Worm (Caenorhabditis elegans) whole organism, L3 larva: ENCODE measurements around the gene mboa-7.

ENCODE experiments used
- aly-2 ChIP-seq: fragments of 150-350 bp; optimal IDR thresholded peaks from 2 replicates; lab custom pipeline; 2014; ENCODE audit warnings: missing biosample characterization, missing genetic modification characterization
- egl-27 ChIP-seq: sonication (generic microtip); optimal IDR thresholded peaks from 4 replicates; lab custom pipeline; 2017; ENCODE audit warnings: missing biosample characterization, missing genetic modification reagents, missing genetic modification characterization
- elt-2 ChIP-seq: sonication (generic microtip); optimal IDR thresholded peaks from 2 replicates; lab custom pipeline; 2016; ENCODE audit warnings: missing genetic modification reagents, mild to moderate bottlenecking, missing genetic modification characterization, missing compliant biosample characterization
- elt-3 ChIP-seq, 3 experiments: fragments of 150-350 bp in 1 of 3; sonication (generic microtip) in 2 of 3; optimal IDR thresholded peaks; 2 replicates in 2 of 3; 4 replicates in 1 of 3; lab custom pipeline; 2014 to 2017; ENCODE audit warnings: missing biosample characterization in 3 of 3, missing genetic modification characterization in 3 of 3
- fos-1 ChIP-seq: fragments of 150-350 bp; optimal IDR thresholded peaks from 2 replicates; lab custom pipeline; 2014; ENCODE audit warnings: missing biosample characterization, missing genetic modification characterization
- jun-1 ChIP-seq: fragments of 150-350 bp; optimal IDR thresholded peaks from 2 replicates; lab custom pipeline; 2014; ENCODE audit warnings: missing biosample characterization, missing genetic modification reagents, missing genetic modification characterization
- nfya-1 ChIP-seq: sonication (generic microtip); optimal IDR thresholded peaks from 2 replicates; lab custom pipeline; 2017; ENCODE audit warnings: missing genetic modification characterization, mild to moderate bottlenecking, missing compliant biosample characterization, antibody characterized with exemption, moderate library complexity; ENCODE audit not compliant: insufficient read depth
- nhr-23 ChIP-seq: fragments of 150-350 bp; optimal IDR thresholded peaks from 2 replicates; lab custom pipeline; 2014; ENCODE audit warnings: missing biosample characterization, missing genetic modification reagents, missing genetic modification characterization
- nhr-237 ChIP-seq: fragments of 150-350 bp; optimal IDR thresholded peaks from 2 replicates; lab custom pipeline; 2014; ENCODE audit warnings: missing biosample characterization, missing genetic modification characterization
- nhr-28 ChIP-seq: fragments of 150-350 bp; optimal IDR thresholded peaks from 2 replicates; lab custom pipeline; 2014; ENCODE audit warnings: missing biosample characterization, missing genetic modification characterization
- nhr-76 ChIP-seq: fragments of 150-350 bp; sonication (generic microtip); optimal IDR thresholded peaks from 5 replicates; lab custom pipeline; 2014; ENCODE audit warnings: missing biosample characterization, missing genetic modification characterization
- pha-4 ChIP-seq: fragments of 150-350 bp; optimal IDR thresholded peaks from 2 replicates; lab custom pipeline; 2014; ENCODE audit warnings: missing biosample characterization, missing genetic modification reagents, missing genetic modification characterization
- skn-1 ChIP-seq: fragments of 150-350 bp; optimal IDR thresholded peaks from 2 replicates; lab custom pipeline; 2014; ENCODE audit warnings: missing biosample characterization, missing genetic modification characterization
- snpc-4 ChIP-seq: fragments of 150-350 bp; optimal IDR thresholded peaks from 2 replicates; lab custom pipeline; 2014; ENCODE audit warnings: missing biosample characterization, missing genetic modification characterization

- TF ChIP-seq fos-1 (tag; lab: Kevin White, UChicago): no peak
- no peak for TF ChIP-seq nhr-76 (tag; lab: Kevin White, UChicago)
- no peak for TF ChIP-seq skn-1 (tag; lab: Kevin White, UChicago)
- no peak for TF ChIP-seq nhr-237 (tag; lab: Kevin White, UChicago)
- no peak for TF ChIP-seq nfya-1
- no peak for TF ChIP-seq elt-3 (tag; optimal IDR thresholded peaks at IDR 0.05; lab: Kevin White, UChicago)
- TF ChIP-seq snpc-4 (tag; lab: Kevin White, UChicago): no peak
- no peak for TF ChIP-seq elt-2
- TF ChIP-seq aly-2 (tag; lab: Kevin White, UChicago): no peak
- no peak for TF ChIP-seq nhr-28
- TF ChIP-seq jun-1 (tag; lab: Kevin White, UChicago): no peak
- TF ChIP-seq nhr-23 (tag; lab: Kevin White, UChicago): no peak
- no peak for TF ChIP-seq egl-27 (tag; lab: Kevin White, UChicago)
- no peak for TF ChIP-seq pha-4
These were observed 4.2 kb downstream of the mboa-7 start for ce11 chrX:10520185-10520584.
